Worm (Caenorhabditis elegans): ENCODE measurements around the gene F31E9.3.
A peak's percentile ranks its signal among the peaks of the same experiment; 100 is the strongest.

F31E9.3 gene

DNA sequence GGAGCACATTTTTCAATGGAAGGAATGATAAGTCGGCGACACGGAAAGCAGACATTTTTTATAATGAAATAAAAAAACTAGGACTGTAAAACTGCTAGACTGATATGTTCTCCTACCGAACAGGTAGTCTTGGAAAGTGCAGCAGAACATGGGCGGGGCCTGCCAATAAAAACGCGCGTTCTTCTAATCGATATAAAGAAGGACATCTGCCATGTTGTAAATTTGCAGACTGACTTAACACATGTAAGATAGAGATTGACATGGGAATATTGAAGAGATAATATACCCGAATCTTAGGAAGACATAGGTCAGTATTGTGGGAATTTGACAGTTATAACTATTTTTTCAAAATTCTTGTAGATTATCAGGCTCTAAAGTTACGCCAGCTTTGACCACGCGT is 5.5 kb downstream of the F31E9.3 start, which contains the start of gene sdz-16:
Gene sdz-16, minus strand, starts transcription at position 101 of the 400 bp plus-strand sequence.
- TF ChIP-seq him-1 (tag; optimal IDR thresholded peaks at IDR 0.05) (no peak), dao-5 (tag; optimal IDR thresholded peaks at IDR 0.05) (no peak), W03F9.2 (tag; optimal IDR thresholded peaks at IDR 0.05) (no peak)

DNA sequence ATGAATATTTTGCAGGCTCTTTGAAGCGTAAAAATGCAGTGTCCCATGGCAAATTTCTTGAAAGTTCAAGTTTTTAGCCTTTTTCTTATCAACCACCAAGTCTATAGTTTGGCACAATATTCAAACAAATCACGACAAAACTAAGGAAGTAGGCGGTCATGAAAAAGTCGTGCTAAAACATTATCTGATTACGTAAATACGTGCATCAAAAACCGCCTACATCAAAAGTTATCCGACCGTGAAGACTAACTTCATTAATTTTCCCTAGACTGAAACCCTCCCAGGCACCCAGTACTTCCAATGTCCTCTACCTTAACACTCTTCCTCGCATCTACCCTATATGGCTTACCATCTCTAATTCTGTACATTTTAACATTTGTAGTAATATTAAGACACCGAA is 6.1 kb downstream of the F31E9.3 start, which contains the start of gene srg-44:
Gene srg-44, plus strand, starts transcription at position 301 of the 400 bp plus-strand sequence.
- TF ChIP-seq dao-5 (tag; optimal IDR thresholded peaks at IDR 0.05) (no peak), W03F9.2 (tag; optimal IDR thresholded peaks at IDR 0.05) (no peak), him-1 (tag; optimal IDR thresholded peaks at IDR 0.05) (no peak)

DNA sequence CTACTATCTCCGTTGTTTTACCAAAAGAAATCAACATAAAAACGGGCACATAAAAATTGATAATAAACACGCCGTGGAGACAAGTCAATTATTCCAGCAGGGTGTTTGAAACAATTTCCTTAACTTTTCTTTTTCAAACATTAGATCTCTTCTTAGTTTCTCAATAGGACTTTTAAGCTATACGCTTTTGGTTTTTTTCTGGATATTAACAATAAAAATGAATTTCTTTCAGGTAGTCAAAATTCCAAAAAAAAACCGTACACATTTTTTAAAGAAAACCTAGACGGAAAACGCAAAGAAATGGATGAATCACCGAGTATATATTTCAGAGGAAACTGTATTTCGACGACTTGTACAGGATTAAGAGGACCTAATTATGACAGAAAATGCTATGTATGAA is 8.9 kb downstream of the F31E9.3 start, which contains the start of gene fbxa-185:
Gene fbxa-185, plus strand, starts transcription at position 301 of the 400 bp plus-strand sequence.
- no peak for TF ChIP-seq him-1 (tag; optimal IDR thresholded peaks at IDR 0.05)
- TF ChIP-seq W03F9.2 (tag; optimal IDR thresholded peaks at IDR 0.05), result no peak
- no peak for TF ChIP-seq dao-5 (tag; optimal IDR thresholded peaks at IDR 0.05)

DNA sequence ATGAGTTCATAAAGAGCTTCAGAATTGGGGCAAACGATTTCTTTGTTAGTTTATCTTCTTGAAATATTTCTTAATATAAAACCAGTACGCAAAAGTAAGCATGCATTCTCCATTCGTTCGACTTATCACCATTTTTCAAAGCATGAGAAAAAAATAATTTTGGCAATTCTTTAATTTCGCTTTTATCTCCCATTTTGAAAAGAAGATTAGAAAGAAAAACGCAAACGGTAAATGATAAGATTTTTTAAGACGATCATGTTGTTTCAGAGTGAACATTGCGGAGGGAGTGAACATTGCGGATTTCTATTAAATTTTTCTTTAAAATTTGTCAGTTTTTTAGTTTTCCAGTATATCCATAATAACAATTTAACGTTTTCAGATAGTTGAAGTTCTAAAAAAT is 17.0 kb downstream of the F31E9.3 start:
- TF ChIP-seq dao-5 (tag; optimal IDR thresholded peaks at IDR 0.05) (no peak), him-1 (tag; optimal IDR thresholded peaks at IDR 0.05) (no peak), W03F9.2 (tag; optimal IDR thresholded peaks at IDR 0.05) (no peak)

DNA sequence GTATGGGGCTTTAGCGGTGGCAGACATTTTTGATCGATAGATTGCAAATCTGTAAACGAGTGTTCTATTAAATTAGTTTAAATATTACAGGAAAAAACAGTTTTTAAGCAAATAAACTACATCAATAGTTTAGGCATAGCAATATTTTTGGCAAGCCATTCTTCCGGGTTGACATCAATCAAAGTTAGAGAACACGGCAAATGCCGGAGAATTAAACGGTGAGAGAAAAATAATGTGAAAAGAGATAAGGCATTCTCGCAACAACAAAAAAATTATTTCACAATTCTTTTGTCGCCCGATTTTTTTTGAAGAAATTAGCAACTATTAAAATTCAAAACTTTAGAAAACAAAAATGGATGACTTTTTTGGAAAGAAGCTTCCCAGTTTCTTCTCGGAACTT is 22.5 kb downstream of the F31E9.3 start, which contains the start of the genes fbxa-188 and fbxa-189:
Gene fbxa-188, minus strand, starts transcription at position 51 of the 400 bp plus-strand sequence.
Gene fbxa-189, plus strand, starts transcription at position 339 of the 400 bp plus-strand sequence.
- TF ChIP-seq dao-5 (tag; optimal IDR thresholded peaks at IDR 0.05) (no peak), W03F9.2 (tag; optimal IDR thresholded peaks at IDR 0.05) (no peak), him-1 (tag; optimal IDR thresholded peaks at IDR 0.05) (no peak)

DNA sequence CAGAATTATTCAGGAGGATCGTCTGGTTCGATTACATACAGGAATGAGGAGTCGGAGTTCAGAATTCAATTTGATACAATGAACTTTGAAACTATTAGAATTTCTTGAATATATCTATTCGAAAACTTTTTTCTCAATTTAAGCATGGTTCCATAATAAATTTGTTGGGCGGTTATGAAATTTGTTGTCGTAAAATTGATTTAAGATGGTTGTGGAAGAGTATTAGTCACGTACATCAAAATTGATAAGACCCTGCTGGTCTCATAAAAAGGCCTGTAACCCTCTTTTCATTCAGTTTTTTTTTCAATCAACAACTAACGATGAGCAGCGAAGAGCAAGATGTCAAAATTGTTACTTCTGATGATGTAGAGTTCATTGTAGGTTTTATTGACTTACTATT is 25.2 kb downstream of the F31E9.3 start, which contains the start of gene skr-5:
Gene skr-5, plus strand, starts transcription at position 301 of the 400 bp plus-strand sequence.
- TF ChIP-seq him-1 (tag; optimal IDR thresholded peaks at IDR 0.05) (no peak), dao-5 (tag; optimal IDR thresholded peaks at IDR 0.05) (no peak), W03F9.2 (tag; optimal IDR thresholded peaks at IDR 0.05) (no peak)

DNA sequence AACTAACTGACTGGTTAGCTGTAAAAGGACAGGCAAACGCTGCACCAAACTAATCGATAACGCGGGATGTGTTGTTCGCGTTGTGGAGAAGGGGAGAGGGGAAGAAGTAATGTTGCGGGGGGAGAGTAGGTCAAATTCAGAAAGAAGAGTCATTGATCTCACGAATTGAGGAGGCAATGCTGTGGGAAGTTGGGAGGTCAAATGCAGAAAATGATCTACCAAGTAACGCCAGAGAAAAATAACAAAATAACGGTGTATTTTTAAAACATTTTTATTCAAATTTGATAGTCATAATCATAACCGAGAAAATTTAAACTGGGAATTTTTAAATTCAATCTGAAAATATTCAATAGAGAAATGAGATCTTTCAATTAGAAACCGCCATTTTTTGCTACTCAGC is 27.7 kb downstream of the F31E9.3 start, which contains the start of gene lsy-27:
Gene lsy-27, minus strand, starts transcription at position 101 of the 400 bp plus-strand sequence.
- TF ChIP-seq him-1 (tag; optimal IDR thresholded peaks at IDR 0.05), result no peak
- no peak for TF ChIP-seq W03F9.2 (tag; optimal IDR thresholded peaks at IDR 0.05)
- no peak for TF ChIP-seq dao-5 (tag; optimal IDR thresholded peaks at IDR 0.05)

DNA sequence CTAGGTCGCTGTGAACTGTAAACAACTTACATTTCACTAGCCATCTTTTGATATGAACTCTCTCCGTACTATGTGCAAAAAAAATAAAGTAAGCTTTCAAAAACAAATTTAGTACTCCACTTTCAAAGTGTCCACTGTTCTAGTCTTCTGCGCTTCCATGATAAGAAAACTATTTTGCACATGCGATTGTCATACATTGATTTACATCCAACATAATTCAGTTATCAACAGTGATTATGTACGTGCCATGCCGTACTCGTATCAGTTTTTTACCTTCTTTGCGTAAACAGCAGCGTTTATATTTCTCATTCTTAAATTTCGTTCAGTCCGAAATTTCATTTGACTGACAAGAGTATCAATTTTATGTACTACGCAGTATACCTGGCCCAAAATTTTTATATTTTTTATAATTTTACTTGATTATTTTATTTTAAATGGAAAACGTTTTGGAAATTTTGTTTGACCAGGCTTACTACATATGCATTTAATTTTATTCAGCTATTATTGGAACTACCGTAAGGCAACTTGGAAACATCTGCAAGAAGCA is 30.5 kb downstream of the F31E9.3 start, which contains the start of the genes fbxa-134 and F47H4.2:
Gene fbxa-134, minus strand, starts transcription at position 44 of the 547 bp plus-strand sequence.
Gene F47H4.2, plus strand, starts transcription at position 497 of the 547 bp plus-strand sequence.
- TF ChIP-seq him-1 (tag; optimal IDR thresholded peaks at IDR 0.05), result no peak
- TF ChIP-seq W03F9.2 (tag; optimal IDR thresholded peaks at IDR 0.05), result peak; percentile 14
